Fruit fly (Drosophila melanogaster) whole organism, adult: ENCODE results near the gene ppk19.

ENCODE experiments used
- CG12768 ChIP-seq: fragments of 200-800 bp; sonication (Bioruptor generic); optimal IDR thresholded peaks from 2 replicates; lab custom pipeline; 2017; ENCODE audit warnings: missing biosample characterization, missing genetic modification characterization, mild to moderate bottlenecking, moderate library complexity, missing genetic modification reagents
- CG14711 ChIP-seq: fragments of 200-800 bp; sonication (Bioruptor generic); optimal IDR thresholded peaks from 2 replicates; lab custom pipeline; 2018; ENCODE audit warnings: missing biosample characterization, mild to moderate bottlenecking, missing genetic modification characterization, moderate library complexity
- CG1620 ChIP-seq: fragments of 200-800 bp; sonication (Bioruptor generic); optimal IDR thresholded peaks from 2 replicates; lab custom pipeline; 2016; ENCODE audit warnings: missing biosample characterization, missing genetic modification characterization
- CG33017 ChIP-seq: fragments of 200-800 bp; sonication (Bioruptor generic); optimal IDR thresholded peaks from 2 replicates; lab custom pipeline; 2018; ENCODE audit warnings: missing biosample characterization, mild to moderate bottlenecking, missing genetic modification characterization, moderate library complexity
- Clk ChIP-seq: fragments of 200-800 bp; sonication (Bioruptor generic); optimal IDR thresholded peaks from 2 replicates; lab custom pipeline; 2017; ENCODE audit warnings: missing biosample characterization, missing genetic modification characterization
- Crg-1 ChIP-seq: fragments of 200-800 bp; sonication (Bioruptor generic); optimal IDR thresholded peaks from 2 replicates; lab custom pipeline; 2016; ENCODE audit warnings: missing biosample characterization, missing genetic modification characterization
- Hr96 ChIP-seq: fragments of 200-800 bp; sonication (Bioruptor generic); optimal IDR thresholded peaks from 2 replicates; lab custom pipeline; 2016; ENCODE audit warnings: missing biosample characterization, missing genetic modification characterization
- cic ChIP-seq: fragments of 200-800 bp; sonication (Bioruptor generic); optimal IDR thresholded peaks from 2 replicates; lab custom pipeline; 2017; ENCODE audit warnings: missing biosample characterization, mild to moderate bottlenecking, missing genetic modification characterization, moderate library complexity
- cnc ChIP-seq, 2 experiments: fragments of >200 bp; optimal IDR thresholded peaks; 2 replicates each; lab custom pipeline; 2017
- pad ChIP-seq: fragments of 200-800 bp; sonication (Bioruptor generic); optimal IDR thresholded peaks from 3 replicates; lab custom pipeline; 2017; ENCODE audit warnings: missing biosample characterization, missing genetic modification characterization, mild to moderate bottlenecking, moderate library complexity, missing genetic modification reagents
- tj ChIP-seq: fragments of 200-800 bp; sonication (Bioruptor generic); optimal IDR thresholded peaks from 3 replicates; lab custom pipeline; 2017; ENCODE audit warnings: missing biosample characterization, mild to moderate bottlenecking, missing genetic modification characterization, moderate library complexity

DNA sequence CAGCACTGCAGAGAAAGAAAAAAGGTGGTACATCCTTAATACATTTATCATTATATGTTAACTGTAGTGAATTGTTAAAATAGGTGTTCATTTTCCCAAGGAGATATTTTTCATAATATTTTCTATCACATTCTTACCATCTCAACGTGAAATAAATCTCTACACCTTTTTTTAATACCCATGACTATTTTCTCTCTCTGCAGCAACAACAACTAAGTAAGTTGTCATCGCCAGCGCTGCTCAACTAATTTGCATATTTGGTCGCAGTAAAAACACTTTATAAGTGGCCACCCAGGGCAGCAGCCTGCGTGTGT is 18.2 kb downstream of the ppk19 start:
- TF ChIP-seq CG33017 (tag; lab: Kevin White, UChicago): no peak
- TF ChIP-seq pad (GFP tag; lab: Kevin White, UChicago): no peak
- TF ChIP-seq Hr96 (GFP tag; lab: Kevin White, UChicago): no peak
- TF ChIP-seq tj: no peak
- TF ChIP-seq cic (GFP tag; lab: Kevin White, UChicago): no peak
- no peak for TF ChIP-seq Clk (GFP tag; lab: Kevin White, UChicago)
- TF ChIP-seq CG12768 (GFP tag; lab: Kevin White, UChicago): no peak
- no peak for TF ChIP-seq Crg-1 (GFP tag; lab: Kevin White, UChicago)
- TF ChIP-seq cnc (optimal IDR thresholded peaks at IDR 0.05; lab: Kevin White, UChicago): no peak
- TF ChIP-seq CG14711: no peak
- no peak for TF ChIP-seq CG1620 (GFP tag; lab: Kevin White, UChicago)
